Worm (Caenorhabditis elegans): ENCODE measurements around the gene Y69A2AR.50.

The Y69A2AR.50 gene

ce11 chrIV:2562071-2562470 lies at the start of gene Y69A2AR.50:
TSS of gene Y69A2AR.50 (plus strand) at chrIV:2562371.
- no peak for TF ChIP-seq scrt-1 (GFP tag; IDR thresholded peaks at IDR 0.05)
- TF ChIP-seq F13C5.2 (tag; optimal IDR thresholded peaks at IDR 0.05), result no peak
- TF ChIP-seq tbx-11 (GFP tag; IDR thresholded peaks at IDR 0.05), result no peak
- no peak for TF ChIP-seq hnd-1 (tag; optimal IDR thresholded peaks at IDR 0.05)
- TF ChIP-seq pes-1 (GFP tag; IDR thresholded peaks at IDR 0.05), result no peak
- TF ChIP-seq ceh-13 (GFP tag; optimal IDR thresholded peaks at IDR 0.05), result no peak
- no peak for TF ChIP-seq tbx-37 (GFP tag; conservative IDR thresholded peaks at IDR 0.05)
- TF ChIP-seq ets-7 (tag; optimal IDR thresholded peaks at IDR 0.05), result no peak
- no peak for TF ChIP-seq hmbx-1 (tag; optimal IDR thresholded peaks at IDR 0.05)
- no peak for TF ChIP-seq sea-1 (GFP tag; conservative IDR thresholded peaks at IDR 0.05)
- TF ChIP-seq ceh-36 (tag; optimal IDR thresholded peaks at IDR 0.05), result no peak
- no peak for TF ChIP-seq B0310.2 (tag; optimal IDR thresholded peaks at IDR 0.05)
- TF ChIP-seq tra-4 (tag; optimal IDR thresholded peaks at IDR 0.05), result no peak

- TF ChIP-seq flt-1 (GFP tag; IDR thresholded peaks at IDR 0.05), result no peak
- no peak for TF ChIP-seq hmg-4 (GFP tag; optimal IDR thresholded peaks at IDR 0.05)
- TF ChIP-seq ama-1 (optimal IDR thresholded peaks at IDR 0.05), result no peak
- TF ChIP-seq hnd-1 (tag; optimal IDR thresholded peaks at IDR 0.05), result no peak
- TF ChIP-seq sea-1 (GFP tag; conservative IDR thresholded peaks at IDR 0.05), result no peak
- no peak for TF ChIP-seq pes-1 (GFP tag; IDR thresholded peaks at IDR 0.05)
- no peak for TF ChIP-seq scrt-1 (GFP tag; IDR thresholded peaks at IDR 0.05)
- TF ChIP-seq ets-7 (tag; optimal IDR thresholded peaks at IDR 0.05), result no peak
- no peak for TF ChIP-seq B0310.2 (tag; optimal IDR thresholded peaks at IDR 0.05)
- TF ChIP-seq tra-4 (tag; optimal IDR thresholded peaks at IDR 0.05), result no peak
- TF ChIP-seq F13C5.2 (tag; optimal IDR thresholded peaks at IDR 0.05), result no peak
- no peak for TF ChIP-seq aly-1 (tag; optimal IDR thresholded peaks at IDR 0.05)
- no peak for TF ChIP-seq ceh-36 (tag; optimal IDR thresholded peaks at IDR 0.05)
- no peak for TF ChIP-seq tbx-11 (GFP tag; IDR thresholded peaks at IDR 0.05)
- no peak for TF ChIP-seq hmbx-1 (tag; optimal IDR thresholded peaks at IDR 0.05)
Observed at ce11 chrIV:2526836-2527235, 35.3 kb upstream of the Y69A2AR.50 start.

ce11 chrIV:2529281-2529680 lies 32.9 kb upstream of the Y69A2AR.50 start:
- TF ChIP-seq pes-1 (GFP tag; IDR thresholded peaks at IDR 0.05) (no peak), ama-1 (optimal IDR thresholded peaks at IDR 0.05) (no peak), sea-1 (GFP tag; conservative IDR thresholded peaks at IDR 0.05) (no peak), hmbx-1 (tag; optimal IDR thresholded peaks at IDR 0.05) (no peak)

ce11 chrIV:2530285-2530684 lies 31.9 kb upstream of the Y69A2AR.50 start:
- no peak for TF ChIP-seq F13C5.2 (tag; optimal IDR thresholded peaks at IDR 0.05)
- no peak for TF ChIP-seq hmbx-1 (tag; optimal IDR thresholded peaks at IDR 0.05)
- no peak for TF ChIP-seq tra-4 (tag; optimal IDR thresholded peaks at IDR 0.05)
- TF ChIP-seq ceh-13 (GFP tag; optimal IDR thresholded peaks at IDR 0.05), result no peak
- no peak for TF ChIP-seq B0310.2 (tag; optimal IDR thresholded peaks at IDR 0.05)

ce11 chrIV:2537741-2538140 lies 24.4 kb upstream of the Y69A2AR.50 start:
- no peak for TF ChIP-seq tra-4 (tag; optimal IDR thresholded peaks at IDR 0.05)
- TF ChIP-seq flt-1 (GFP tag; IDR thresholded peaks at IDR 0.05), result no peak
- TF ChIP-seq hmbx-1 (tag; optimal IDR thresholded peaks at IDR 0.05), result no peak
- TF ChIP-seq tbx-37 (GFP tag; conservative IDR thresholded peaks at IDR 0.05), result no peak
- TF ChIP-seq ama-1 (optimal IDR thresholded peaks at IDR 0.05), result no peak
- TF ChIP-seq hnd-1 (tag; optimal IDR thresholded peaks at IDR 0.05), result no peak
- TF ChIP-seq tbx-11 (GFP tag; IDR thresholded peaks at IDR 0.05), result no peak
- no peak for TF ChIP-seq aly-1 (tag; optimal IDR thresholded peaks at IDR 0.05)
- no peak for TF ChIP-seq F13C5.2 (tag; optimal IDR thresholded peaks at IDR 0.05)
- TF ChIP-seq scrt-1 (GFP tag; IDR thresholded peaks at IDR 0.05), result no peak
- TF ChIP-seq B0310.2 (tag; optimal IDR thresholded peaks at IDR 0.05), result no peak
- no peak for TF ChIP-seq hmg-4 (GFP tag; optimal IDR thresholded peaks at IDR 0.05)

ce11 chrIV:2542001-2542400 lies 20.2 kb upstream of the Y69A2AR.50 start, which contains the start of gene sprr-3:
TSS of gene sprr-3 (plus strand) at chrIV:2542301.
- TF ChIP-seq hmg-4 (GFP tag; optimal IDR thresholded peaks at IDR 0.05) (no peak), tbx-11 (GFP tag; IDR thresholded peaks at IDR 0.05) (no peak), flt-1 (GFP tag; IDR thresholded peaks at IDR 0.05) (no peak), aly-1 (tag; optimal IDR thresholded peaks at IDR 0.05) (no peak), pes-1 (GFP tag; IDR thresholded peaks at IDR 0.05) (no peak), F13C5.2 (tag; optimal IDR thresholded peaks at IDR 0.05) (no peak), ceh-36 (tag; optimal IDR thresholded peaks at IDR 0.05) (no peak), ceh-13 (GFP tag; optimal IDR thresholded peaks at IDR 0.05) (no peak), ama-1 (optimal IDR thresholded peaks at IDR 0.05) (no peak), scrt-1 (GFP tag; IDR thresholded peaks at IDR 0.05) (no peak), hnd-1 (tag; optimal IDR thresholded peaks at IDR 0.05) (no peak)

ce11 chrIV:2548766-2549165 lies 13.4 kb upstream of the Y69A2AR.50 start:
- TF ChIP-seq ama-1 (optimal IDR thresholded peaks at IDR 0.05), result no peak

ce11 chrIV:2549542-2549941 lies 12.6 kb upstream of the Y69A2AR.50 start:
- no peak for TF ChIP-seq ama-1 (optimal IDR thresholded peaks at IDR 0.05)
- no peak for TF ChIP-seq scrt-1 (GFP tag; IDR thresholded peaks at IDR 0.05)
- TF ChIP-seq F13C5.2 (tag; optimal IDR thresholded peaks at IDR 0.05), result no peak

ce11 chrIV:2551418-2551817 lies 10.8 kb upstream of the Y69A2AR.50 start, which contains the start of gene Y69A2AR.23:
TSS of gene Y69A2AR.23 (minus strand) at chrIV:2551684.
- TF ChIP-seq hmg-4 (GFP tag; optimal IDR thresholded peaks at IDR 0.05), result no peak
- no peak for TF ChIP-seq pes-1 (GFP tag; IDR thresholded peaks at IDR 0.05)
- TF ChIP-seq B0310.2 (tag; optimal IDR thresholded peaks at IDR 0.05), result no peak
- TF ChIP-seq sea-1 (GFP tag; conservative IDR thresholded peaks at IDR 0.05), result no peak
- TF ChIP-seq tbx-11 (GFP tag; IDR thresholded peaks at IDR 0.05), result no peak
- no peak for TF ChIP-seq flt-1 (GFP tag; IDR thresholded peaks at IDR 0.05)
- no peak for TF ChIP-seq tbx-37 (GFP tag; conservative IDR thresholded peaks at IDR 0.05)
- TF ChIP-seq ama-1 (optimal IDR thresholded peaks at IDR 0.05), result no peak
- TF ChIP-seq ceh-13 (GFP tag; optimal IDR thresholded peaks at IDR 0.05), result no peak
- no peak for TF ChIP-seq ceh-36 (tag; optimal IDR thresholded peaks at IDR 0.05)
- TF ChIP-seq scrt-1 (GFP tag; IDR thresholded peaks at IDR 0.05), result no peak
- TF ChIP-seq hmbx-1 (tag; optimal IDR thresholded peaks at IDR 0.05), result no peak
- TF ChIP-seq hnd-1 (tag; optimal IDR thresholded peaks at IDR 0.05), result no peak
- TF ChIP-seq aly-1 (tag; optimal IDR thresholded peaks at IDR 0.05), result no peak
- no peak for TF ChIP-seq ets-7 (tag; optimal IDR thresholded peaks at IDR 0.05)
- no peak for TF ChIP-seq F13C5.2 (tag; optimal IDR thresholded peaks at IDR 0.05)
- TF ChIP-seq tra-4 (tag; optimal IDR thresholded peaks at IDR 0.05), result no peak

Measured in whole organism, early embryonic.